Fruit fly (Drosophila melanogaster) S2 (cell line): ENCODE measurements around the gene Dtwd2.

Source experiments
- CG8478 ChIP-seq: fragments of >200 bp; optimal IDR thresholded peaks from 2 replicates; lab custom pipeline; 2018
- CTCF ChIP-seq, 2 experiments: fragments of >200 bp; optimal IDR thresholded peaks; 2 replicates each; lab custom pipeline; 2018

Dtwd2 gene

dm6 chr3R:7249460-7249859, at the start of gene Dtwd2, which contains the start of gene CG1227:
TSS of gene Dtwd2 (plus strand) at chr3R:7249795.
TSS of gene CG1227 (minus strand) at chr3R:7249738.
- no peak for TF ChIP-seq CTCF (optimal IDR thresholded peaks at IDR 0.05; lab: Kevin White, UChicago)
- TF ChIP-seq CG8478 = no peak

DNA sequence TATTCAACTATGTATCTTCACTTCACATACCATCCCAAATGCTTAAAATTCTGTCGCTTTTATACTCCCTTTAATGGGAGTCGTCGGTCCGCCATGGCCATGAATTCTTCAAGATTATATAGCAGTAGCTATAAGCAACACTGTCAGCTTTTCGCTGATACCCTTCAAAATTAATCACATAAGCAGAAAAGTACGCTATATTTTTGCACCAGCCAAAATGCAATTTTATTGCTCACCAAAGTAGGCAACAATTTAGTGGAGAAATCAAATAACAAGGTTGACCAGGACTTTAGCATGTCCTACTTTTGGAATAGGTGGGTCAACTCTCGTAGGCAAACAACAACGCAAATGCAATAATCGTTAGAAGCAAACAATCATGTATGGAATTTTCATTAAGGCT, 49.7 kb upstream of the Dtwd2 start:
- TF ChIP-seq CG8478 (no peak), CTCF (optimal IDR thresholded peaks at IDR 0.05; lab: Kevin White, UChicago) (no peak)

- TF ChIP-seq CTCF (optimal IDR thresholded peaks at IDR 0.05; lab: Kevin White, UChicago) (no peak), CG8478 (no peak)
Measured at dm6 chr3R:7200670-7201069, 48.9 kb upstream of the Dtwd2 start, which contains the start of gene CG14609. TSS of gene CG14609 (plus strand) at chr3R:7200970.

DNA sequence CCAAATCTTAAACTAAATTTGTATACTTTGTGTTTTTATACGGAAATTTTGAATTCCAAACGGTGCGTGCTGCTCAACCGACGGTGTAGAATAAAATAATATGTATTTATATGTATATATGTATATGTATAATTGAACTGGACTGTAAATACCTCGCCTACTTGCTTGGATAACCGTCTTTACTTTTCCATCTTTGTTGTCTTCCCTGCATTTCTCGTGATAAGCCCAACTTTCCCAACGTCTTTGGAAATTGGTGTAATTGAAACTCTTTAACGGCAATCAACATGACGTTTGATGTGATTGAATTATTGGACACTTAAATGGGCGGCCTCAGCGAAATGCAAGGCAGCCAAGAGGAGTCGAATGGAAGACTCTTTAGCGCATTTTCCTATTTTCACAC, 41.3 kb upstream of the Dtwd2 start, which contains the start of gene CG1288:
Gene CG1288, minus strand, starts transcription at position 101 of the 400 bp plus-strand sequence.
- TF ChIP-seq CG8478 = no peak
- TF ChIP-seq CTCF (optimal IDR thresholded peaks at IDR 0.05; lab: Kevin White, UChicago) = no peak

DNA sequence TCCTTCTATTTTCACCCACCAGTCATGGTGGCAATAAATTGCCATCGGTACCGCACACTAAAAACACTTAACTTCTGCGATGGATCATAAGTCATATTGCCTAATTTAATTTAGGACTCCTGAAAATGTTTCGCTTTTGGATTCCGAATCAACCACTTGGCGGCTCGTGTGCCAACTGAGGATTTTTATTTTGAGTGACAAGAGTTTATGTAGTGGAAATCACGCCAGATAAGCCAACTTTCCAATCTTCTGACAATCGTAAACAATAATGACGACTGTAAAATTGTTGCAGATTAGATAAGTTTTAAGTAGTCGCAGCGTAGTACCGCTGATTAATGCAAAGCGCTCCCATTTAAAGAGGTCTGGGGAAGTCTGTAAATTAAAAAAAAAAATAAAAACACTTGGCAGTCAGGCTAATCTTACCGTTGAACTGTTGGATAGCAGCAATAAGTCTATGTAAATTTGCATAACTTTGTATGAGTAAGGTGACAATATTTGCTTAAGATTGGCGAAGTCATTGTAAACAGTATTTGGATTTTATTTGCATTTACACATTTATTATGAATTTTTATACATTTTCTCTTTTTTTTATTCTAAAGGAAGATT, 32.6 kb upstream of the Dtwd2 start, which contains the start of gene CG14606:
Gene CG14606, minus strand, starts transcription at position 160 of the 606 bp plus-strand sequence.
- no peak for TF ChIP-seq CG8478
- TF ChIP-seq CTCF (optimal IDR thresholded peaks at IDR 0.05; lab: Kevin White, UChicago) = no peak

dm6 chr3R:7219605-7220004, 30.0 kb upstream of the Dtwd2 start, which contains the start of gene CG14605:
TSS of gene CG14605 (minus strand) at chr3R:7219705.
- no peak for TF ChIP-seq CG8478
- TF ChIP-seq CTCF (optimal IDR thresholded peaks at IDR 0.05; lab: Kevin White, UChicago) = no peak

DNA sequence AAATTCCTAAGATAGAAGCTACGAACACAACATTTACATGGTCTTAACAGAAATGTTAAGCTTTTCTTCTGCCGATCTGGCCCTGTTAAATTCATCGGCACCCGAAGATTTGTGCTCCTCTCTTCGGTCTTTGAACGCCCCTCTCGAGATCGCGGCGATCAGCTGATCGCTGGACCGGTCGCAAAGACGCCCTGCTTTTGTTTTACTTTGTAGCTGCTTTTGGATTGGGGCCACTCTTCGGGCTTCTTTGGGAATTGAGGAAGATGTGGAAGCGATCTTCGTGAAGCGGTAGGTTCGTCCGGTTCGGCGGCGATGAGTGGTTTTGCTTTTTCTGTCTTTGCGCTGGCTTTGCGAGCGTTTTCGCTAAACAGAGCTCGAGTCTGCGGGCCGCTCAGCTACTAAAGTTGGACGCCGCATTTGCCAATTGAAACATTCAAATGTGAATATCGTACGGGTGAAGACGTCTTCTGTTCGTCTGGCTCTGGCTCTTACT, 25.6 kb upstream of the Dtwd2 start, which contains the start of gene thw:
Gene thw, plus strand, starts transcription at position 443 of the 493 bp plus-strand sequence.
- TF ChIP-seq CTCF (optimal IDR thresholded peaks at IDR 0.05; lab: Kevin White, UChicago) = no peak
- TF ChIP-seq CG8478 = no peak

DNA sequence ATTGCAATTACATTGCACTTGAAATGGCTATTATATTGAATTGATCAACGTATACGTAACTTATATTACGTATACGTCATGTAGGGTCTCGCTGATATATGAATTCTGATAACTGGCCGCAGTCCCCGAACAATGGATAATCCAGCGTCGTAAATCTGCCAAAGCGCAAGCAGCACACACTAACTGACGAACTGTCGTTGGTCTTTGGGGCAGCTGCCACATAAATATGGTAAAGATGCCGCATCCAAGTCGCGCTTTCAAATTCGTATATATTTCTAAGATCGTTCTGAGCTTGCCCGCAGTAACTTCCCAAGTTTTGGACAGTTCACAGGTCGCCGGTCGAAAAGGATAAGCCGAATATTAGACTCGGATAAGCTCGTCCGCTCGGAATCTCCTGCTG, 8.1 kb upstream of the Dtwd2 start, which contains the start of gene CG14607:
Gene CG14607, plus strand, starts transcription at position 301 of the 400 bp plus-strand sequence.
- no peak for TF ChIP-seq CG8478

DNA sequence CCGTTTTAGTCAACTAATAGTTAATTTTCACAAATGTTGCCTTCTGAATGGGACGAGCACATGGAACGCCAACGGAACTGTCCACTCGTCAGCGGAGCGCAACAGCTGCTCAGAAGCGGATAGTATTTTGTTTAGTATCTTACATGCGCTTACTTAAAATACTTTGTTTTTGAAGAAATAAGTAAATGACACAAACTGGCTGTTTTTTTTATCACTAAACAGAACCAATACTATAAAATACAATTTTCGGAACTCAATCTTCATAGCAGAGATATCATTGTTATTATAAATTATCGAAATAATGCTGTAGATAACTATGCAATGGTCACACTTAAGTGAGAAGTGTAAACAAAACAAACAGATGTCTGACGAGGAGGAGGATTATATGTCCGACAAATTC, 2.7 kb upstream of the Dtwd2 start, which contains the start of the genes Noc3 and CG10053:
Gene Noc3, minus strand, starts transcription at position 81 of the 400 bp plus-strand sequence.
Gene CG10053, plus strand, starts transcription at position 202 of the 400 bp plus-strand sequence.
- TF ChIP-seq CTCF (optimal IDR thresholded peaks at IDR 0.05; lab: Kevin White, UChicago) = no peak
- no peak for TF ChIP-seq CG8478

- TF ChIP-seq CG8478 = no peak
- TF ChIP-seq CTCF (optimal IDR thresholded peaks at IDR 0.05; lab: Kevin White, UChicago) = no peak
Measured at dm6 chr3R:7251857-7252256, 2.3 kb downstream of the Dtwd2 start, which contains the start of gene Obp84a. TSS of gene Obp84a (minus strand) at chr3R:7251957.

dm6 chr3R:7259554-7259953, 10.0 kb downstream of the Dtwd2 start:
- TF ChIP-seq CG8478 (no peak), CTCF (optimal IDR thresholded peaks at IDR 0.05; lab: Kevin White, UChicago) (no peak)

DNA sequence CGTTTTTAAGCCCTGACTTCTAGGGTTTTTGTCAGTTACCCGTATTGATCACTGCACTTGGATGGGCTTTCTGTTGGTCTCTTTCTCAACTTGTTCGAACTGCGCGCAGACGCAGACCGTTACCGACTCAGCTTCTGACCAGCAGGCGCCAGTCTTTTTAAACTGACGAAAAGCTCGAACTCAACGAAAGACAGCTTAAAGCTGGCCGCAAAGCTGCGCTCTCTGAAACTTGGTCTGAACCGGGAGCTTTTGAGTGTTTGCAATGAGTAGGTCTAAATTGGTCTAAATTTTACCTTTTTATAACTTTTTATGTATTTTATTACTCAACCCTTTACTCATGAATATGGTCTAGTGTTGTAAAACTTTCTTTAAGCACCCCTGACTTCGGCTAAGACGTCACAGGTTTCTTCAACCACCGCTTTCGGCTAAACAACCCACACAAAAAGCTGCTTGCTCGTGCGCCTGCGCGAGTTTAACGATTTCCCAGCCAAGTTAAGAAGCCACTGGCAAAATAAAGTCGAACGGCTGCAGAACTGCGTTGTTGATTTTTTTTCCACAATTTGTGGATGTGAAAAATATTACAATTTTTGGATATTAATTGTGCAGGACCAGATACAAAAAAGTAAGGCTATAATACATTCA, 16.1 kb downstream of the Dtwd2 start, which contains the start of the genes Gld and Syt4:
Gene Gld, minus strand, starts transcription at position 137 of the 642 bp plus-strand sequence.
Gene Syt4, plus strand, starts transcription at position 499 of the 642 bp plus-strand sequence.
- TF ChIP-seq CG8478 (no peak), CTCF (optimal IDR thresholded peaks at IDR 0.05; lab: Kevin White, UChicago) (no peak)

dm6 chr3R:7274973-7275525, 25.5 kb downstream of the Dtwd2 start:
- TF ChIP-seq CG8478 (no peak), CTCF (optimal IDR thresholded peaks at IDR 0.05; lab: Kevin White, UChicago) (no peak)

DNA sequence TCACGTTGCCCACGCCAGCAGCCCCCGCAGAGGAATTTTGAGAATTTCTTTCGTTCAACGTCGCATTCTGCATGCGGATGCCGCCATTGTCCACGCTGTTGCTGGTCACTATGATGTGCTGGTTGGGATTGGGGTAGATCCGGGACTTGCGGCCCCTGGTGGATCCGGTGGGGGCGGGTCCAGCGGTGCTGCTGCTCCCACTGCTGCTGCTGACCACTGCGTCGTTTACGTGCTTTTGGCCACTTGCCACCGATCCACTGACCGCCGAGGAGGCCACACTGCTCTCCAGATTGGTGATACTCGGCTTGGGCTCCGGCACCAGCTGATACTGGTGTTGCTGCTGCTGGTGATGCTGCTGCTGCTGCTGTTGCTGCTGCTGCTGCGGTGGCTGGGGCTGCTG, 27.2 kb downstream of the Dtwd2 start:
- TF ChIP-seq CG8478 (no peak), CTCF (optimal IDR thresholded peaks at IDR 0.05; lab: Kevin White, UChicago) (no peak)

dm6 chr3R:7282244-7282890, 32.8 kb downstream of the Dtwd2 start:
- no peak for TF ChIP-seq CTCF (optimal IDR thresholded peaks at IDR 0.05; lab: Kevin White, UChicago)
